Worm (Caenorhabditis elegans) whole organism, L2 larva: ENCODE results near the gene ZK1307.7.

Experiments used
- C34F6.9 ChIP-seq: fragments of 150-350 bp; optimal IDR thresholded peaks from 2 replicates; lab custom pipeline; 2014; ENCODE audit warnings: missing biosample characterization, missing genetic modification characterization
- F13H6.1 ChIP-seq: sonication (generic microtip); optimal IDR thresholded peaks from 2 replicates; lab custom pipeline; 2016; ENCODE audit warnings: missing genetic modification characterization, missing compliant biosample characterization
- Y55F3AM.14 ChIP-seq: fragments of 200-800 bp; sonication (Bioruptor generic); optimal IDR thresholded peaks from 2 replicates; lab custom pipeline; 2018; ENCODE audit warnings: mild to moderate bottlenecking, missing genetic modification characterization, missing compliant biosample characterization
- ZK546.5 ChIP-seq: sonication (generic microtip); optimal IDR thresholded peaks from 2 replicates; lab custom pipeline; 2017; ENCODE audit warnings: missing biosample characterization, missing genetic modification characterization
- alr-1 ChIP-seq: fragments of 150-350 bp; optimal IDR thresholded peaks from 2 replicates; lab custom pipeline; 2014; ENCODE audit warnings: missing biosample characterization, missing genetic modification characterization
- aly-2 ChIP-seq: fragments of 150-350 bp; optimal IDR thresholded peaks from 2 replicates; lab custom pipeline; 2014; ENCODE audit warnings: missing biosample characterization, missing genetic modification characterization
- ama-1 ChIP-seq: fragments of 150-350 bp; optimal IDR thresholded peaks from 2 replicates; lab custom pipeline; 2018; ENCODE audit warnings: inconsistent platforms
- blmp-1 ChIP-seq: sonication (generic microtip); optimal IDR thresholded peaks from 2 replicates; lab custom pipeline; 2017; ENCODE audit warnings: missing genetic modification characterization, mild to moderate bottlenecking, missing compliant biosample characterization, antibody characterized with exemption, moderate library complexity; ENCODE audit not compliant: insufficient read depth
- ceh-16 ChIP-seq: fragments of 150-350 bp; optimal IDR thresholded peaks from 2 replicates; lab custom pipeline; 2014; ENCODE audit warnings: missing biosample characterization, missing genetic modification characterization
- crh-2 ChIP-seq: sonication (generic microtip); optimal IDR thresholded peaks from 2 replicates; lab custom pipeline; 2017; ENCODE audit warnings: missing biosample characterization, missing genetic modification characterization
- dmd-4 ChIP-seq: sonication (generic microtip); optimal IDR thresholded peaks from 2 replicates; lab custom pipeline; 2017; ENCODE audit warnings: missing biosample characterization, missing genetic modification characterization
- egl-27 ChIP-seq: sonication (generic microtip); optimal IDR thresholded peaks from 3 replicates; lab custom pipeline; 2017; ENCODE audit warnings: missing biosample characterization, missing genetic modification reagents, missing genetic modification characterization
- elt-1 ChIP-seq: fragments of 150-350 bp; optimal IDR thresholded peaks from 2 replicates; lab custom pipeline; 2014; ENCODE audit warnings: missing biosample characterization, missing genetic modification characterization
- fos-1 ChIP-seq: fragments of 150-350 bp; optimal IDR thresholded peaks from 2 replicates; lab custom pipeline; 2014; ENCODE audit warnings: missing biosample characterization, missing genetic modification characterization
- gmeb-1 ChIP-seq: fragments of 150-350 bp; optimal IDR thresholded peaks from 2 replicates; lab custom pipeline; 2014; ENCODE audit warnings: missing biosample characterization, missing genetic modification characterization
- lin-13 ChIP-seq: fragments of 150-350 bp; optimal IDR thresholded peaks from 2 replicates; lab custom pipeline; 2014; ENCODE audit warnings: missing biosample characterization, missing genetic modification reagents, missing genetic modification characterization
- lin-39 ChIP-seq: fragments of 150-350 bp; optimal IDR thresholded peaks from 2 replicates; lab custom pipeline; 2014; ENCODE audit warnings: missing biosample characterization, missing genetic modification reagents, missing genetic modification characterization
- lsy-2 ChIP-seq, 2 experiments: fragments of 150-350 bp in 1 of 2; sonication (generic microtip) in 1 of 2; optimal IDR thresholded peaks; 2 replicates each; lab custom pipeline; 2014 to 2017; ENCODE audit warnings: missing biosample characterization in 2 of 2, missing genetic modification characterization in 2 of 2
- mab-5 ChIP-seq: fragments of 150-350 bp; optimal IDR thresholded peaks from 2 replicates; lab custom pipeline; 2014; ENCODE audit warnings: missing biosample characterization, missing genetic modification characterization
- mdl-1 ChIP-seq, 2 experiments: fragments of 150-350 bp in 1 of 2; sonication (generic microtip) in 1 of 2; optimal IDR thresholded peaks; 2 replicates each; lab custom pipeline; 2017; ENCODE audit warnings: missing biosample characterization in 2 of 2, missing genetic modification characterization in 2 of 2
- nhr-11 ChIP-seq: fragments of 150-350 bp; optimal IDR thresholded peaks from 2 replicates; lab custom pipeline; 2014; ENCODE audit warnings: missing biosample characterization, missing genetic modification characterization
- nhr-12 ChIP-seq: fragments of 150-350 bp; optimal IDR thresholded peaks from 2 replicates; lab custom pipeline; 2014; ENCODE audit warnings: missing biosample characterization, missing genetic modification characterization
- nhr-129 ChIP-seq: fragments of 150-350 bp; optimal IDR thresholded peaks from 2 replicates; lab custom pipeline; 2014; ENCODE audit warnings: missing biosample characterization, missing genetic modification characterization
- nhr-21 ChIP-seq: fragments of 150-350 bp; optimal IDR thresholded peaks from 2 replicates; lab custom pipeline; 2014; ENCODE audit warnings: missing biosample characterization, missing genetic modification characterization
- nhr-237 ChIP-seq: fragments of 150-350 bp; optimal IDR thresholded peaks from 2 replicates; lab custom pipeline; 2014; ENCODE audit warnings: missing biosample characterization, missing genetic modification characterization
- nhr-25 ChIP-seq: fragments of 150-350 bp; sonication (generic microtip); optimal IDR thresholded peaks from 3 replicates; lab custom pipeline; 2014; ENCODE audit warnings: missing biosample characterization, missing genetic modification characterization
- nhr-6 ChIP-seq: fragments of 150-350 bp; optimal IDR thresholded peaks from 2 replicates; lab custom pipeline; 2014; ENCODE audit warnings: missing biosample characterization, missing genetic modification characterization
- peb-1 ChIP-seq: fragments of 150-350 bp; optimal IDR thresholded peaks from 2 replicates; lab custom pipeline; 2014; ENCODE audit warnings: missing biosample characterization, missing genetic modification characterization
- sem-4 ChIP-seq: fragments of 150-350 bp; optimal IDR thresholded peaks from 2 replicates; lab custom pipeline; 2014; ENCODE audit warnings: missing biosample characterization, missing genetic modification reagents, missing genetic modification characterization
- skn-1 ChIP-seq: sonication (generic microtip); optimal IDR thresholded peaks from 2 replicates; lab custom pipeline; 2017; ENCODE audit warnings: missing biosample characterization, missing genetic modification characterization
- sma-3 ChIP-seq: sonication (generic microtip); optimal IDR thresholded peaks from 2 replicates; lab custom pipeline; 2016; ENCODE audit warnings: missing genetic modification reagents, missing genetic modification characterization, missing compliant biosample characterization
- sma-9 ChIP-seq, 2 experiments: fragments of 150-350 bp in 1 of 2; sonication (generic microtip) in 1 of 2; optimal IDR thresholded peaks; 2 replicates each; lab custom pipeline; 2014 to 2016; ENCODE audit warnings: missing genetic modification characterization in 2 of 2, mild to moderate bottlenecking in 1 of 2, missing biosample characterization in 1 of 2, missing compliant biosample characterization in 1 of 2, missing genetic modification reagents in 1 of 2, moderate library complexity in 1 of 2
- unc-62 ChIP-seq: fragments of 150-350 bp; optimal IDR thresholded peaks from 2 replicates; lab custom pipeline; 2014; ENCODE audit warnings: missing biosample characterization, missing genetic modification reagents, missing genetic modification characterization
- zag-1 ChIP-seq: fragments of 150-350 bp; optimal IDR thresholded peaks from 2 replicates; lab custom pipeline; 2014; ENCODE audit warnings: missing biosample characterization, missing genetic modification characterization
- ztf-11 ChIP-seq: sonication (generic microtip); optimal IDR thresholded peaks from 2 replicates; lab custom pipeline; 2017; ENCODE audit warnings: missing biosample characterization, missing genetic modification characterization
- ztf-4 ChIP-seq: fragments of 150-350 bp; optimal IDR thresholded peaks from 2 replicates; lab custom pipeline; 2014; ENCODE audit warnings: missing biosample characterization, missing genetic modification characterization

ZK1307.7 gene

DNA sequence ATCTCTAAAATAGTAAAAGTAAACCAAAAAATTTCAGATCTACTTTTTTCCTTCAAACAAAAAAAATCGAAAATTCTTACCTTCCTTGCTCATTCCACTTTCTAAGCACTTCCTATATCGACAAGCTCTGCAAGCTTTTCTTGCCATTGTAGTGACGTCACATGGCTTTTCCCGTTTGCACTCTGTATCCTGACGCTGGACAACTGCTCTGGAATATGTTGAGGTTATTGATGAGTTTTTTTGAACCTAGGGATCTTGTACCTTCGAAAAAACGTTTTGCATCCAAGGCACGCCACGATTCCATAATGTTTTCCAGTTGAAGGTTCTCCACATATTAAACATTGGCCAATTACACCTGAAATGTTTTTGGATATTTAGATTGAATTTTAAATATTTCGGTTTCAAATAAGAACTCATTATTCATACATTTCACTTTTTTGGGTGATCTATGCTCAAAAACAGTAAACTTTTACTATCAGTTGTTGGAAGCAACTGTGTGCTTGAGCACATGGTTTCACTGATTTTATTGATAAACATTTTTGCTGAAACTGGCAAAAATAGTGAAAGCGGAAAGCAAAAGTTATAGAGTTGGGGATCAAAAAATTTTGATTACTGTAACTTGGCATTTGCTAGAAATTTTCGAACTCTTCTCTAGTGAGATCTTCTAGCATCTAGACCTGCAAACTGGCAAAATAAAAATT, 36.2 kb upstream of the ZK1307.7 start:
- TF ChIP-seq sma-9 (GFP tag; optimal IDR thresholded peaks at IDR 0.05; lab: Kevin White, UChicago) (peak; percentile 20), sma-9 (tag; optimal IDR thresholded peaks at IDR 0.05; lab: Kevin White, UChicago) (no peak), nhr-21 (no peak), F13H6.1 (tag; lab: Kevin White, UChicago) (peak; percentile 41), aly-2 (tag; lab: Kevin White, UChicago) (no peak), lsy-2 (tag; optimal IDR thresholded peaks at IDR 0.05; lab: Kevin White, UChicago) (peak in 1 of 2 experiments; percentile 39), nhr-129 (tag; lab: Kevin White, UChicago) (peak; percentile 33), alr-1 (tag; lab: Kevin White, UChicago) (no peak)

DNA sequence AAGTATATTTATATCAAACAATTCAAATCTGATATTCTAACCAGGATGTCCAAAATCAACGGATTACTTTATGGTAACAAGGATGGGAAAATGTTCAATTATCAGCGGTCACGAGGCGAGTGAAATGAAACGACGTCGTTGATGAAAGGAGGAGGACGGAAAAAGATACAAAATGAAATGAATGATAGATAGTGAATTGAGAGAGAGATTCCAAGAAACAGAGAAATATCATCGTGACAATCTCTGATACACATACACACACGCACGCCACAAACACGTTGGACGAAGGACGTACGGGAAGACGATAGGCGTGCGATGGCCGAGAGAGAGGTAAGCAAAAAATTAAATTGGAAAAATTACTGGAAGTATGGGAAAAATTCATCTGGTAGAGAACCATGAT, 35.3 kb upstream of the ZK1307.7 start:
- peak; percentile 63 for TF ChIP-seq crh-2 (tag; lab: Kevin White, UChicago)
- peak; percentile 75 to 91 for TF ChIP-seq mdl-1 (tag; optimal IDR thresholded peaks at IDR 0.05; lab: Kevin White, UChicago)
- TF ChIP-seq ceh-16 (tag; lab: Kevin White, UChicago) = peak; percentile 36
- TF ChIP-seq skn-1 (tag; lab: Kevin White, UChicago) = no peak
- TF ChIP-seq lin-13 (GFP tag; lab: Kevin White, UChicago) = peak; percentile 21
- peak; percentile 31 for TF ChIP-seq mab-5 (tag; lab: Kevin White, UChicago)
- TF ChIP-seq sem-4 = peak; percentile 85
- TF ChIP-seq ztf-4 (tag; lab: Kevin White, UChicago) = peak; percentile 67
- peak; percentile 74 for TF ChIP-seq fos-1 (tag; lab: Kevin White, UChicago)
- peak; percentile 57 for TF ChIP-seq egl-27
- peak; percentile 95 for TF ChIP-seq nhr-21
- no peak for TF ChIP-seq ZK546.5 (tag; lab: Kevin White, UChicago)
- TF ChIP-seq lsy-2 (tag; optimal IDR thresholded peaks at IDR 0.05; lab: Kevin White, UChicago) = peak in 1 of 2 experiments; percentile 72
- TF ChIP-seq Y55F3AM.14 = peak; percentile 1
- TF ChIP-seq sma-3 (GFP tag; lab: Kevin White, UChicago) = peak; percentile 84
- TF ChIP-seq nhr-25 (tag; lab: Kevin White, UChicago) = peak; percentile 96
- TF ChIP-seq sma-9 (GFP tag; optimal IDR thresholded peaks at IDR 0.05; lab: Kevin White, UChicago) = peak; percentile 95
- TF ChIP-seq sma-9 (tag; optimal IDR thresholded peaks at IDR 0.05; lab: Kevin White, UChicago) = no peak
- TF ChIP-seq gmeb-1 (tag; lab: Kevin White, UChicago) = peak; percentile 63
- no peak for TF ChIP-seq ztf-11
- peak; percentile 58 for TF ChIP-seq nhr-6
- TF ChIP-seq nhr-11 (tag; lab: Kevin White, UChicago) = no peak
- peak; percentile 86 for TF ChIP-seq blmp-1 (tag; lab: Kevin White, UChicago)
- TF ChIP-seq peb-1 (tag; lab: Kevin White, UChicago) = no peak
- TF ChIP-seq C34F6.9 (tag; lab: Kevin White, UChicago) = peak; percentile 55
- TF ChIP-seq ama-1 (lab: Kevin White, UChicago) = peak; percentile 41
- TF ChIP-seq unc-62 (GFP tag; lab: Kevin White, UChicago) = no peak
- no peak for TF ChIP-seq nhr-12 (tag; lab: Kevin White, UChicago)
- no peak for TF ChIP-seq elt-1 (tag; lab: Kevin White, UChicago)
- no peak for TF ChIP-seq zag-1 (tag; lab: Kevin White, UChicago)
- peak; percentile 87 for TF ChIP-seq nhr-129 (tag; lab: Kevin White, UChicago)
- no peak for TF ChIP-seq dmd-4 (tag; lab: Kevin White, UChicago)
- TF ChIP-seq F13H6.1 (tag; lab: Kevin White, UChicago) = peak; percentile 68
- no peak for TF ChIP-seq aly-2 (tag; lab: Kevin White, UChicago)

DNA sequence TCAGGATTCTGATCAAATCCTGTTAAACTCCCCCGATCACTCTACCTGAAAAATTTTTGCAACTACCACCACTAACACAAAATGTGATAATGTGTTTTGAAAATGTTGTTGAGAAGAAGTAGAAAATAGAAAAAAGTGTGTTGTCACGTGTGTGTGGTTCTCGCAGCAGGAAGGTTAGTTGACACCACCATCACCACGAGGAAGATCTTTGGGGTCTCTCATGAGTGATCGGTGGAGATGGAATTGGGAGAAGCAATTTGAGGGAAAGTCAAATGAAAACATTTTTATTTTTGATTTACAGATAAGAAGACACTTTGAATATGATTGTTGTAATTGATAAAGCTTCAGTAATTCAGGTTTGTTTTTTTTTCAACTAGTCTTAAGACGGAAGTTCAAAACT, 34.7 kb upstream of the ZK1307.7 start:
- no peak for TF ChIP-seq ama-1 (lab: Kevin White, UChicago)
- no peak for TF ChIP-seq lin-39 (tag; lab: Kevin White, UChicago)
- TF ChIP-seq skn-1 (tag; lab: Kevin White, UChicago) = no peak
- peak; percentile 75 for TF ChIP-seq crh-2 (tag; lab: Kevin White, UChicago)
- TF ChIP-seq sma-3 (GFP tag; lab: Kevin White, UChicago) = peak; percentile 17
- no peak for TF ChIP-seq nhr-237 (tag; lab: Kevin White, UChicago)
- peak; percentile 86 for TF ChIP-seq nhr-129 (tag; lab: Kevin White, UChicago)
- TF ChIP-seq nhr-21 = peak; percentile 12
- TF ChIP-seq C34F6.9 (tag; lab: Kevin White, UChicago) = peak; percentile 36
- no peak for TF ChIP-seq mab-5 (tag; lab: Kevin White, UChicago)
- TF ChIP-seq peb-1 (tag; lab: Kevin White, UChicago) = no peak
- peak in 1 of 2 experiments; percentile 60 for TF ChIP-seq lsy-2 (tag; optimal IDR thresholded peaks at IDR 0.05; lab: Kevin White, UChicago)
- TF ChIP-seq nhr-6 = peak; percentile 27
- TF ChIP-seq sma-9 (GFP tag; optimal IDR thresholded peaks at IDR 0.05; lab: Kevin White, UChicago) = peak; percentile 87
- no peak for TF ChIP-seq sma-9 (tag; optimal IDR thresholded peaks at IDR 0.05; lab: Kevin White, UChicago)
- TF ChIP-seq nhr-12 (tag; lab: Kevin White, UChicago) = no peak
- TF ChIP-seq mdl-1 (tag; optimal IDR thresholded peaks at IDR 0.05; lab: Kevin White, UChicago) = peak; percentile 3 to 70
- TF ChIP-seq nhr-25 (tag; lab: Kevin White, UChicago) = peak; percentile 86
- TF ChIP-seq gmeb-1 (tag; lab: Kevin White, UChicago) = peak; percentile 54
- TF ChIP-seq lin-13 (GFP tag; lab: Kevin White, UChicago) = peak; percentile 9
- TF ChIP-seq ztf-4 (tag; lab: Kevin White, UChicago) = peak; percentile 72
- TF ChIP-seq sem-4 = peak; percentile 72
- peak; percentile 68 for TF ChIP-seq blmp-1 (tag; lab: Kevin White, UChicago)
